Worm (Caenorhabditis elegans) whole organism, young adult: ENCODE measurements around the gene T23B12.6.

Source experiments
- B0035.1 ChIP-seq: sonication (generic microtip); optimal IDR thresholded peaks from 2 replicates; lab custom pipeline; 2016; ENCODE audit warnings: missing genetic modification characterization, mild to moderate bottlenecking, missing compliant biosample characterization, missing genotype, missing genetic modification reagents
- C17E4.6 ChIP-seq: fragments of 200-800 bp; sonication (Bioruptor generic); IDR thresholded peaks from 2 replicates; pipeline ENCODE4 v1.3.6; 2022; ENCODE audit warnings: missing genetic modification reagents, missing genetic modification characterization, missing compliant biosample characterization
- F22D6.2 ChIP-seq: sonication (generic microtip); optimal IDR thresholded peaks from 2 replicates; lab custom pipeline; 2016; ENCODE audit warnings: mild to moderate bottlenecking, missing genetic modification characterization, missing compliant biosample characterization
- F23B12.7 ChIP-seq: sonication (generic microtip); optimal IDR thresholded peaks from 2 replicates; lab custom pipeline; 2017; ENCODE audit warnings: missing genetic modification characterization, mild to moderate bottlenecking, missing compliant biosample characterization, antibody characterized with exemption, moderate library complexity; ENCODE audit not compliant: insufficient read depth
- K12H6.12 ChIP-seq: fragments of 200-800 bp; sonication (Bioruptor generic); optimal IDR thresholded peaks from 2 replicates; lab custom pipeline; 2018; ENCODE audit warnings: mild to moderate bottlenecking, missing genetic modification characterization, missing compliant biosample characterization
- Y53G8AR.9 ChIP-seq: fragments of 200-800 bp; sonication (Bioruptor generic); conservative IDR thresholded peaks from 2 replicates; pipeline ENCODE4 v1.3.6; 2022; ENCODE audit warnings: missing genetic modification reagents, missing genetic modification characterization, missing compliant biosample characterization
- Y56A3A.18 ChIP-seq: fragments of 200-800 bp; sonication (Bioruptor generic); IDR thresholded peaks from 2 replicates; pipeline ENCODE4 v1.3.6; 2022; ENCODE audit warnings: missing genetic modification reagents, missing genetic modification characterization, missing compliant biosample characterization
- Y67H2A.10 ChIP-seq: fragments of 200-800 bp; sonication (Bioruptor generic); conservative IDR thresholded peaks from 2 replicates; pipeline ENCODE4 v1.3.6; 2022; ENCODE audit warnings: missing genetic modification reagents, missing genetic modification characterization, missing compliant biosample characterization
- aptf-3 ChIP-seq: fragments of 200-800 bp; sonication (Bioruptor generic); IDR thresholded peaks from 2 replicates; pipeline ENCODE4 v1.3.6; 2022; ENCODE audit warnings: missing genetic modification characterization, missing compliant biosample characterization
- athp-1 ChIP-seq: sonication (generic microtip); optimal IDR thresholded peaks from 2 replicates; lab custom pipeline; 2017; ENCODE audit warnings: mild to moderate bottlenecking, missing genetic modification characterization, missing compliant biosample characterization
- attf-3 ChIP-seq: fragments of 200-800 bp; sonication (Bioruptor generic); conservative IDR thresholded peaks from 2 replicates; pipeline ENCODE4 v1.3.6; 2022; ENCODE audit warnings: missing genetic modification reagents, missing genetic modification characterization, missing compliant biosample characterization
- attf-5 ChIP-seq: fragments of 200-800 bp; sonication (Bioruptor generic); optimal IDR thresholded peaks from 2 replicates; lab custom pipeline; 2018; ENCODE audit warnings: mild to moderate bottlenecking, missing genetic modification characterization, missing compliant biosample characterization
- attf-6 ChIP-seq: fragments of 200-800 bp; sonication (Bioruptor generic); IDR thresholded peaks from 2 replicates; pipeline ENCODE4 v1.3.6; 2022; ENCODE audit warnings: missing genetic modification reagents, missing genetic modification characterization, missing compliant biosample characterization
- bed-2 ChIP-seq: fragments of 200-800 bp; sonication (Bioruptor generic); IDR thresholded peaks from 2 replicates; pipeline ENCODE4 v1.3.6; 2022; ENCODE audit warnings: missing genetic modification reagents, missing genetic modification characterization, missing compliant biosample characterization
- ceh-27 ChIP-seq: fragments of 200-800 bp; sonication (Bioruptor generic); optimal IDR thresholded peaks from 2 replicates; lab custom pipeline; 2018; ENCODE audit warnings: mild to moderate bottlenecking, missing genetic modification characterization, moderate library complexity, missing compliant biosample characterization
- ceh-40 ChIP-seq: fragments of 200-800 bp; sonication (Bioruptor generic); IDR thresholded peaks from 2 replicates; pipeline ENCODE4 v1.3.6; 2022; ENCODE audit warnings: missing genetic modification characterization, missing compliant biosample characterization
- ceh-58 ChIP-seq: fragments of 200-800 bp; sonication (Bioruptor generic); IDR thresholded peaks from 2 replicates; pipeline ENCODE4 v1.3.6; 2022; ENCODE audit warnings: missing genetic modification characterization, missing compliant biosample characterization
- dox-1 ChIP-seq: fragments of 200-800 bp; sonication (Bioruptor generic); IDR thresholded peaks from 2 replicates; pipeline ENCODE4 v1.3.6; 2022; ENCODE audit warnings: missing genetic modification reagents, missing genetic modification characterization, missing compliant biosample characterization
- dpff-1 ChIP-seq: sonication (generic microtip); optimal IDR thresholded peaks from 2 replicates; lab custom pipeline; 2017; ENCODE audit warnings: mild to moderate bottlenecking, missing genetic modification characterization, missing compliant biosample characterization
- dpl-1 ChIP-seq: fragments of 150-350 bp; optimal IDR thresholded peaks from 2 replicates; lab custom pipeline; 2014; ENCODE audit warnings: missing biosample characterization, missing genetic modification reagents, missing genetic modification characterization
- egrh-3 ChIP-seq: fragments of 200-800 bp; sonication (Bioruptor generic); IDR thresholded peaks from 2 replicates; pipeline ENCODE4 v1.3.6; 2022; ENCODE audit warnings: missing genetic modification reagents, missing genetic modification characterization, missing compliant biosample characterization
- ets-4 ChIP-seq: fragments of 200-800 bp; sonication (Bioruptor generic); optimal IDR thresholded peaks from 2 replicates; lab custom pipeline; 2018; ENCODE audit warnings: mild to moderate bottlenecking, missing genetic modification characterization, missing compliant biosample characterization
- hmg-1.2 ChIP-seq: fragments of 200-800 bp; sonication (Bioruptor generic); IDR thresholded peaks from 2 replicates; pipeline ENCODE4 v1.3.6; 2022; ENCODE audit warnings: missing genetic modification reagents, missing genetic modification characterization, missing compliant biosample characterization
- let-607 ChIP-seq, 2 experiments: fragments of 200-800 bp in 1 of 2; sonication (Bioruptor generic) in 1 of 2; sonication (generic microtip) in 1 of 2; optimal IDR thresholded peaks; 2 replicates each; lab custom pipeline; 2016 to 2018; ENCODE audit warnings: mild to moderate bottlenecking in 2 of 2, missing compliant biosample characterization in 2 of 2, missing genetic modification characterization in 2 of 2, moderate library complexity in 2 of 2, missing genotype in 1 of 2
- lin-26 ChIP-seq: fragments of 200-800 bp; sonication (Bioruptor generic); IDR thresholded peaks from 2 replicates; pipeline ENCODE4 v1.3.6; 2022; ENCODE audit warnings: missing genetic modification reagents, missing genetic modification characterization, missing compliant biosample characterization
- lin-40 ChIP-seq: sonication (generic microtip); optimal IDR thresholded peaks from 2 replicates; lab custom pipeline; 2016; ENCODE audit warnings: missing genetic modification characterization, mild to moderate bottlenecking, missing compliant biosample characterization, missing genotype, missing genetic modification reagents
- lsy-27 ChIP-seq: sonication (generic microtip); optimal IDR thresholded peaks from 2 replicates; lab custom pipeline; 2017; ENCODE audit warnings: missing genetic modification characterization, mild to moderate bottlenecking, missing compliant biosample characterization, antibody characterized with exemption, missing genotype, borderline replicate concordance; ENCODE audit not compliant: insufficient read depth
- madf-3 ChIP-seq: fragments of 200-800 bp; sonication (Bioruptor generic); IDR thresholded peaks from 2 replicates; pipeline ENCODE4 v1.3.6; 2022; ENCODE audit warnings: missing genetic modification reagents, missing genetic modification characterization, missing compliant biosample characterization
- madf-6 ChIP-seq: fragments of 200-800 bp; sonication (Bioruptor generic); IDR thresholded peaks from 2 replicates; pipeline ENCODE4 v1.3.6; 2022; ENCODE audit warnings: missing genetic modification reagents, missing genetic modification characterization, missing compliant biosample characterization
- mxl-1 ChIP-seq: sonication (generic microtip); optimal IDR thresholded peaks from 2 replicates; lab custom pipeline; 2016; ENCODE audit warnings: missing genetic modification characterization, missing compliant biosample characterization
- nfya-1 ChIP-seq: sonication (generic microtip); optimal IDR thresholded peaks from 2 replicates; lab custom pipeline; 2017; ENCODE audit warnings: antibody characterized with exemption, missing compliant biosample characterization, missing genetic modification characterization, borderline replicate concordance; ENCODE audit not compliant: insufficient read depth
- nhr-27 ChIP-seq: fragments of 200-800 bp; sonication (Bioruptor generic); optimal IDR thresholded peaks from 2 replicates; lab custom pipeline; 2018; ENCODE audit warnings: mild to moderate bottlenecking, missing genetic modification characterization, moderate library complexity, missing compliant biosample characterization
- sdz-38 ChIP-seq: sonication (generic microtip); optimal IDR thresholded peaks from 2 replicates; lab custom pipeline; 2016; ENCODE audit warnings: missing genotype, missing genetic modification characterization, missing compliant biosample characterization
- sea-2 ChIP-seq: fragments of 200-800 bp; sonication (Bioruptor generic); IDR thresholded peaks from 2 replicates; pipeline ENCODE4 v1.3.6; 2022; ENCODE audit warnings: missing genetic modification characterization, missing compliant biosample characterization
- somi-1 ChIP-seq: fragments of 200-800 bp; sonication (Bioruptor generic); optimal IDR thresholded peaks from 2 replicates; lab custom pipeline; 2018; ENCODE audit warnings: mild to moderate bottlenecking, missing genetic modification characterization, missing compliant biosample characterization
- tlf-1 ChIP-seq: fragments of 200-800 bp; sonication (Bioruptor generic); optimal IDR thresholded peaks from 2 replicates; lab custom pipeline; 2018; ENCODE audit warnings: mild to moderate bottlenecking, missing genetic modification characterization, missing compliant biosample characterization
- unc-130 ChIP-seq: sonication (generic microtip); optimal IDR thresholded peaks from 2 replicates; lab custom pipeline; 2016; ENCODE audit warnings: missing genetic modification reagents, missing genetic modification characterization, missing compliant biosample characterization
- ztf-22 ChIP-seq: fragments of 200-800 bp; sonication (Bioruptor generic); optimal IDR thresholded peaks from 2 replicates; lab custom pipeline; 2018; ENCODE audit warnings: mild to moderate bottlenecking, missing genetic modification characterization, moderate library complexity, missing compliant biosample characterization
- ztf-25 ChIP-seq: fragments of 200-800 bp; sonication (Bioruptor generic); IDR thresholded peaks from 2 replicates; pipeline ENCODE4 v1.3.6; 2022; ENCODE audit warnings: missing genetic modification reagents, missing genetic modification characterization, missing compliant biosample characterization
- ztf-28 ChIP-seq: fragments of 200-800 bp; sonication (Bioruptor generic); IDR thresholded peaks from 2 replicates; pipeline ENCODE4 v1.3.6; 2022; ENCODE audit warnings: missing genetic modification reagents, missing genetic modification characterization, missing compliant biosample characterization

The T23B12.6 gene

ce11 chrV:8413432-8414021, 46.7 kb downstream of the T23B12.6 start, which contains the start of gene vha-18 (continued):
- no peak for TF ChIP-seq K12H6.12 (tag; lab: Kevin White, UChicago)
- no peak for TF ChIP-seq Y56A3A.18 (GFP tag; lab: Robert Waterston, UW)
- TF ChIP-seq ceh-27 (GFP tag; lab: Kevin White, UChicago) = no peak
- TF ChIP-seq ztf-22 = no peak
- no peak for TF ChIP-seq let-607 (tag; optimal IDR thresholded peaks at IDR 0.05; lab: Kevin White, UChicago)
- peak; percentile 90 for TF ChIP-seq tlf-1 (GFP tag; lab: Kevin White, UChicago)
- TF ChIP-seq ztf-25 = no peak
- TF ChIP-seq nhr-27 (tag; lab: Kevin White, UChicago) = no peak
- TF ChIP-seq lin-26 (GFP tag; lab: Robert Waterston, UW) = no peak
- no peak for TF ChIP-seq dpff-1 (tag; lab: Kevin White, UChicago)
- TF ChIP-seq Y53G8AR.9 (GFP tag; lab: Robert Waterston, UW) = 0 out of 2 replicates have a peak, but pooled peaks have one; percentile 60
- TF ChIP-seq hmg-1.2 (GFP tag; lab: Robert Waterston, UW) = peak; percentile 95
- TF ChIP-seq lsy-27 = no peak
- TF ChIP-seq unc-130 (GFP tag; lab: Kevin White, UChicago) = peak; percentile 91
- no peak for TF ChIP-seq mxl-1
- no peak for TF ChIP-seq sea-2 (GFP tag; lab: Robert Waterston, UW)
- TF ChIP-seq madf-6 = peak; percentile 98
- TF ChIP-seq sdz-38 = no peak
- TF ChIP-seq F22D6.2 (tag; lab: Kevin White, UChicago) = no peak
- peak; percentile 80; the same call in 1 of the 2 replicates for TF ChIP-seq C17E4.6 (GFP tag; lab: Robert Waterston, UW)
- TF ChIP-seq madf-3 (GFP tag; lab: Robert Waterston, UW) = peak; percentile 89
- 0 out of 2 replicates have a peak, but pooled peaks have one; percentile 45 for TF ChIP-seq bed-2 (GFP tag; lab: Robert Waterston, UW)
- TF ChIP-seq nfya-1 (tag; lab: Kevin White, UChicago) = no peak
- peak; percentile 79 for TF ChIP-seq attf-3 (GFP tag; lab: Robert Waterston, UW)
- peak; percentile 92 for TF ChIP-seq dox-1 (GFP tag; lab: Robert Waterston, UW)
- no peak for TF ChIP-seq ets-4 (GFP tag; lab: Kevin White, UChicago)
- peak; percentile 72 for TF ChIP-seq dpl-1 (GFP tag; lab: Kevin White, UChicago)
- no peak for TF ChIP-seq ceh-58 (GFP tag; lab: Robert Waterston, UW)
- no peak; the same call in 1 of the 2 replicates for TF ChIP-seq Y67H2A.10 (GFP tag; lab: Robert Waterston, UW)
- no peak for TF ChIP-seq B0035.1
- TF ChIP-seq egrh-3 (GFP tag; lab: Robert Waterston, UW) = 0 out of 2 replicates have a peak, but pooled peaks have one; percentile 9
- peak; percentile 85; the same call in 1 of the 2 replicates for TF ChIP-seq ztf-28 (GFP tag; lab: Robert Waterston, UW)
- TF ChIP-seq attf-5 = no peak
- TF ChIP-seq aptf-3 (GFP tag; lab: Robert Waterston, UW) = no peak
- no peak for TF ChIP-seq F23B12.7 (tag; lab: Kevin White, UChicago)
- TF ChIP-seq ceh-40 (GFP tag; lab: Robert Waterston, UW) = no peak
- TF ChIP-seq lin-40 (tag; lab: Kevin White, UChicago) = no peak
- TF ChIP-seq somi-1 (GFP tag; lab: Kevin White, UChicago) = no peak
- peak; percentile 3 for TF ChIP-seq athp-1 (tag; lab: Kevin White, UChicago)
- TF ChIP-seq attf-6 (GFP tag; lab: Robert Waterston, UW) = peak; percentile 71
